Fruit fly (Drosophila melanogaster) whole organism, adult: ENCODE data around the gene Vha100-2.

Experiments
- CG12768 ChIP-seq: fragments of 200-800 bp; sonication (Bioruptor generic); optimal IDR thresholded peaks from 2 replicates; lab custom pipeline; 2017; ENCODE audit warnings: missing biosample characterization, missing genetic modification characterization, mild to moderate bottlenecking, moderate library complexity, missing genetic modification reagents
- toe ChIP-seq: fragments of 200-800 bp; sonication (Bioruptor generic); optimal IDR thresholded peaks from 2 replicates; lab custom pipeline; 2016; ENCODE audit warnings: missing biosample characterization, missing genetic modification characterization

- TF ChIP-seq CG12768 (GFP tag; lab: Kevin White, UChicago) (no peak), toe (GFP tag; lab: Kevin White, UChicago) (peak; percentile 33)
Observed at dm6 chr3R:18393436-18393835, 5.5 kb downstream of the Vha100-2 start.
